Fruit fly (Drosophila melanogaster): Measurements from ENCODE around the gene ntc.
A peak's percentile ranks its signal among the peaks of the same experiment; 100 is the strongest.

The ntc gene

DNA sequence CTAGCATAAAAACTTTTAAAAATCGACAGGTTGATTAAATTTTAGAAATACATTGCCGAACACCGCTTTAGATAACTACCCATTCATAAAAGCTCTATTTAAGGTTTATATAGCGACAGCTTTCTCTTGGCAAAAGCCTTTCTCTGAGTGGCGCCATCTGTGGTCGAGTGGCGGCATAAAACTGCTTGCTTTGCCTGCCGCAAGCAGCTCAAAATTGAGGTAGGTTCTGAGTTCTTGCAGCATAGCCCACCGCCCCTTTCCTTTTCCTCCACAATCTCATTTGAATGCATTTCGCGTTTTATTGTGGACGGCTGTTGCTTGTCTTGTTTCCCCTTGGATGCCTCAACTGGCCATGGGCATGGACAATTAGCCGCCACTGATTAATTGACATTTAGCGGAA lies 38.4 kb downstream of the ntc start (continued):
- TF ChIP-seq sens-2 (GFP tag; IDR thresholded peaks at IDR 0.05) (peak; percentile 73), tx (GFP tag; optimal IDR thresholded peaks at IDR 0.05) (peak; percentile 7), CG1647 (GFP tag; optimal IDR thresholded peaks at IDR 0.05) (no peak), Ssrp (tag; optimal IDR thresholded peaks at IDR 0.05) (peak; percentile 14), insv (GFP tag; optimal IDR thresholded peaks at IDR 0.05) (peak in 1 of 2 experiments; percentile 9), CG30431 (GFP tag; optimal IDR thresholded peaks at IDR 0.05) (peak; percentile 70), Mes4 (GFP tag; optimal IDR thresholded peaks at IDR 0.05) (peak; percentile 78), pita (GFP tag; optimal IDR thresholded peaks at IDR 0.05) (no peak), Atf3 (GFP tag; optimal IDR thresholded peaks at IDR 0.05) (peak; percentile 72), maf-S (GFP tag; optimal IDR thresholded peaks at IDR 0.05) (peak; percentile 40), D19B (GFP tag; optimal IDR thresholded peaks at IDR 0.05) (no peak), CG10543 (GFP tag; optimal IDR thresholded peaks at IDR 0.05) (peak; percentile 54), Dbx (GFP tag; IDR thresholded peaks at IDR 0.05) (peak; percentile 48; the same call in 1 of the 3 replicates), CG4360 (GFP tag; IDR thresholded peaks at IDR 0.05) (no peak), CG3163 (GFP tag; optimal IDR thresholded peaks at IDR 0.05) (peak; percentile 61), lbe (GFP tag; optimal IDR thresholded peaks at IDR 0.05) (no peak), prd (optimal IDR thresholded peaks at IDR 0.05) (no peak), prd (GFP tag; IDR thresholded peaks at IDR 0.05) (peak; percentile 58), fu2 (GFP tag; optimal IDR thresholded peaks at IDR 0.05) (peak; percentile 19), chif (GFP tag; optimal IDR thresholded peaks at IDR 0.05) (peak; percentile 65 to 70), abd-A (tag; optimal IDR thresholded peaks at IDR 0.05) (no peak), Stat92E (GFP tag; optimal IDR thresholded peaks at IDR 0.05) (no peak), zfh2 (GFP tag; optimal IDR thresholded peaks at IDR 0.05) (peak; percentile 25), ac (GFP tag; optimal IDR thresholded peaks at IDR 0.05) (no peak), vfl (GFP tag; optimal IDR thresholded peaks at IDR 0.05) (peak; percentile 39), chm (GFP tag; IDR thresholded peaks at IDR 0.05) (peak; percentile 80), Spps (tag; optimal IDR thresholded peaks at IDR 0.05) (no peak), Taf1 (GFP tag; IDR thresholded peaks at IDR 0.05) (no peak), tio (GFP tag; optimal IDR thresholded peaks at IDR 0.05) (no peak), kay (GFP tag; optimal IDR thresholded peaks at IDR 0.05) (no peak), CG12071 (GFP tag; optimal IDR thresholded peaks at IDR 0.05) (no peak), CG10654 (GFP tag; optimal IDR thresholded peaks at IDR 0.05) (no peak), ATbp (GFP tag; optimal IDR thresholded peaks at IDR 0.05) (peak; percentile 72), CG14710 (tag; optimal IDR thresholded peaks at IDR 0.05) (no peak), Dad (GFP tag; optimal IDR thresholded peaks at IDR 0.05) (no peak), jigr1 (GFP tag; IDR thresholded peaks at IDR 0.05) (no peak), CG1233 (GFP tag; optimal IDR thresholded peaks at IDR 0.05) (peak; percentile 17), gce (GFP tag; IDR thresholded peaks at IDR 0.05) (no peak), CG33213 (GFP tag; optimal IDR thresholded peaks at IDR 0.05) (peak; percentile 37), dmrt99B (tag; optimal IDR thresholded peaks at IDR 0.05) (peak; percentile 11), Atf6 (GFP tag; IDR thresholded peaks at IDR 0.05) (peak; percentile 54), CG17361 (GFP tag; IDR thresholded peaks at IDR 0.05) (no peak), CG3838 (GFP tag; optimal IDR thresholded peaks at IDR 0.05) (no peak), pros (GFP tag; optimal IDR thresholded peaks at IDR 0.05) (no peak), Lpt (GFP tag; optimal IDR thresholded peaks at IDR 0.05) (no peak), CG2875 (GFP tag; optimal IDR thresholded peaks at IDR 0.05) (peak; percentile 71), CG3995 (GFP tag; optimal IDR thresholded peaks at IDR 0.05) (no peak), pfk (GFP tag; optimal IDR thresholded peaks at IDR 0.05) (no peak), Optix (GFP tag; IDR thresholded peaks at IDR 0.05) (peak; percentile 71), CG8359 (GFP tag; optimal IDR thresholded peaks at IDR 0.05; ENCODE audit: borderline replicate concordance) (no peak), Jarid2 (GFP tag; optimal IDR thresholded peaks at IDR 0.05) (peak; percentile 31), Doc3 (GFP tag; IDR thresholded peaks at IDR 0.05; ENCODE audit: partially characterized antibody) (no peak)
